Worm (Caenorhabditis elegans) whole organism, young adult: Measurements from ENCODE around the gene oac-7.

Experiments used
- K12H6.12 ChIP-seq: fragments of 200-800 bp; sonication (Bioruptor generic); optimal IDR thresholded peaks from 2 replicates; lab custom pipeline; 2018; ENCODE audit warnings: mild to moderate bottlenecking, missing genetic modification characterization, missing compliant biosample characterization
- Y56A3A.18 ChIP-seq: fragments of 200-800 bp; sonication (Bioruptor generic); IDR thresholded peaks from 2 replicates; pipeline ENCODE4 v1.3.6; 2022; ENCODE audit warnings: missing genetic modification reagents, missing genetic modification characterization, missing compliant biosample characterization
- Y79H2A.3 ChIP-seq: fragments of 200-800 bp; sonication (Bioruptor generic); conservative IDR thresholded peaks from 2 replicates; pipeline ENCODE4 v1.3.6; 2022; ENCODE audit warnings: missing genetic modification reagents, missing genetic modification characterization, missing compliant biosample characterization
- akir-1 ChIP-seq: fragments of 200-800 bp; sonication (Bioruptor generic); optimal IDR thresholded peaks from 2 replicates; lab custom pipeline; 2018; ENCODE audit warnings: mild to moderate bottlenecking, missing genetic modification characterization, moderate library complexity, missing compliant biosample characterization
- ama-1 ChIP-seq, 3 experiments: fragments of 150-350 bp in 1 of 3; sonication (generic microtip) in 2 of 3; optimal IDR thresholded peaks; 2 replicates each; lab custom pipeline; 2014 to 2018; ENCODE audit warnings: missing biosample characterization in 2 of 3, missing genetic modification characterization in 2 of 3, missing genetic modification reagents in 2 of 3
- attf-5 ChIP-seq: fragments of 200-800 bp; sonication (Bioruptor generic); optimal IDR thresholded peaks from 2 replicates; lab custom pipeline; 2018; ENCODE audit warnings: mild to moderate bottlenecking, missing genetic modification characterization, missing compliant biosample characterization
- ceh-40 ChIP-seq: fragments of 200-800 bp; sonication (Bioruptor generic); IDR thresholded peaks from 2 replicates; pipeline ENCODE4 v1.3.6; 2022; ENCODE audit warnings: missing genetic modification characterization, missing compliant biosample characterization
- ceh-58 ChIP-seq: fragments of 200-800 bp; sonication (Bioruptor generic); IDR thresholded peaks from 2 replicates; pipeline ENCODE4 v1.3.6; 2022; ENCODE audit warnings: missing genetic modification characterization, missing compliant biosample characterization
- pha-4 ChIP-seq: fragments of 150-350 bp; sonication (generic microtip); optimal IDR thresholded peaks from 2 replicates; lab custom pipeline; 2014; ENCODE audit warnings: missing biosample characterization, missing genetic modification reagents, missing genetic modification characterization
- snpc-4 ChIP-seq, 5 experiments: fragments of 150-350 bp in 1 of 5; sonication (generic microtip) in 4 of 5; optimal IDR thresholded peaks; 2 replicates each; lab custom pipeline; 2014 to 2018; ENCODE audit warnings: missing genetic modification characterization in 5 of 5, missing biosample characterization in 3 of 5, antibody characterized with exemption in 2 of 5, mild to moderate bottlenecking in 2 of 5, missing compliant biosample characterization in 2 of 5, missing genotype in 2 of 5, moderate library complexity in 2 of 5, missing genetic modification reagents in 1 of 5
- unc-130 ChIP-seq: sonication (generic microtip); optimal IDR thresholded peaks from 2 replicates; lab custom pipeline; 2016; ENCODE audit warnings: missing genetic modification reagents, missing genetic modification characterization, missing compliant biosample characterization
- ztf-3 ChIP-seq: fragments of 200-800 bp; sonication (Bioruptor generic); optimal IDR thresholded peaks from 2 replicates; lab custom pipeline; 2018; ENCODE audit warnings: mild to moderate bottlenecking, missing genetic modification characterization, missing compliant biosample characterization

ce11 chrV:16292409-16292808, 17.2 kb upstream of the oac-7 start, which contains the start of gene oac-5:
- TF ChIP-seq ceh-58 (GFP tag; lab: Robert Waterston, UW) (no peak), ama-1 (optimal IDR thresholded peaks at IDR 0.05; lab: Kevin White, UChicago) (no peak), ama-1 (GFP tag; optimal IDR thresholded peaks at IDR 0.05; lab: Kevin White, UChicago) (no peak), Y56A3A.18 (GFP tag; lab: Robert Waterston, UW) (no peak), pha-4 (tag; lab: Kevin White, UChicago) (no peak), Y79H2A.3 (GFP tag; lab: Robert Waterston, UW) (no peak), akir-1 (GFP tag; lab: Kevin White, UChicago) (no peak), K12H6.12 (tag; lab: Kevin White, UChicago) (no peak), attf-5 (GFP tag; lab: Kevin White, UChicago) (no peak), snpc-4 (GFP tag; optimal IDR thresholded peaks at IDR 0.05; lab: Kevin White, UChicago) (no peak), snpc-4 (tag; optimal IDR thresholded peaks at IDR 0.05; lab: Kevin White, UChicago) (no peak), unc-130 (no peak), ceh-40 (GFP tag; lab: Robert Waterston, UW) (no peak), ztf-3 (GFP tag; lab: Kevin White, UChicago) (no peak)
